Worm (Caenorhabditis elegans): ENCODE measurements around the gene hacd-1.

Gene hacd-1

ce11 chrV:1486031-1486430, 25.9 kb downstream of the hacd-1 start:
- no peak for TF ChIP-seq F44E2.7 (GFP tag; IDR thresholded peaks at IDR 0.05)
- no peak for TF ChIP-seq ceh-32 (tag; optimal IDR thresholded peaks at IDR 0.05; ENCODE audit: poor library complexity)
- TF ChIP-seq ZK337.2 (GFP tag; IDR thresholded peaks at IDR 0.05) = no peak
- TF ChIP-seq set-16 (GFP tag; IDR thresholded peaks at IDR 0.05) = no peak
- no peak for TF ChIP-seq spr-3 (GFP tag; optimal IDR thresholded peaks at IDR 0.05)
- TF ChIP-seq pha-4 (GFP tag; IDR thresholded peaks at IDR 0.05) = no peak
- TF ChIP-seq pha-4 (tag; optimal IDR thresholded peaks at IDR 0.05) = no peak
- TF ChIP-seq Y105C5A.15 (GFP tag; IDR thresholded peaks at IDR 0.05) = no peak
- TF ChIP-seq madf-9 (GFP tag; conservative IDR thresholded peaks at IDR 0.05) = no peak
- TF ChIP-seq fkh-10 (GFP tag; optimal IDR thresholded peaks at IDR 0.05) = peak; percentile 73
- peak; percentile 52 for TF ChIP-seq ces-1 (GFP tag; optimal IDR thresholded peaks at IDR 0.05)
- TF ChIP-seq ztf-11 (tag; optimal IDR thresholded peaks at IDR 0.05) = no peak

- TF ChIP-seq nhr-28 (tag; optimal IDR thresholded peaks at IDR 0.05) (no peak), nhr-48 (tag; optimal IDR thresholded peaks at IDR 0.05) (no peak), Y48G9A.11 (GFP tag; IDR thresholded peaks at IDR 0.05) (no peak), ztf-11 (tag; optimal IDR thresholded peaks at IDR 0.05) (no peak), unc-130 (GFP tag; optimal IDR thresholded peaks at IDR 0.05) (no peak), lin-39 (tag; optimal IDR thresholded peaks at IDR 0.05) (no peak), dmd-6 (GFP tag; IDR thresholded peaks at IDR 0.05) (no peak), lin-1 (GFP tag; IDR thresholded peaks at IDR 0.05) (no peak)
Observed at ce11 chrV:1487262-1487661, 27.1 kb downstream of the hacd-1 start.

ce11 chrV:1488642-1489041, 28.5 kb downstream of the hacd-1 start:
- TF ChIP-seq php-3 (GFP tag; IDR thresholded peaks at IDR 0.05) (no peak), nhr-42 (GFP tag; IDR thresholded peaks at IDR 0.05) (no peak), tra-1 (GFP tag; IDR thresholded peaks at IDR 0.05) (no peak), lin-29 (GFP tag; IDR thresholded peaks at IDR 0.05) (no peak), nhr-11 (tag; optimal IDR thresholded peaks at IDR 0.05) (peak; percentile 16)

- TF ChIP-seq nhr-28 (tag; optimal IDR thresholded peaks at IDR 0.05) = no peak
- no peak for TF ChIP-seq lsy-2 (tag; optimal IDR thresholded peaks at IDR 0.05)
- TF ChIP-seq nhr-6 (tag; optimal IDR thresholded peaks at IDR 0.05) = no peak
- no peak for TF ChIP-seq madf-5 (GFP tag; IDR thresholded peaks at IDR 0.05)
- no peak for TF ChIP-seq mdl-1 (tag; optimal IDR thresholded peaks at IDR 0.05)
- no peak for TF ChIP-seq tra-1 (GFP tag; IDR thresholded peaks at IDR 0.05)
- TF ChIP-seq zag-1 (tag; optimal IDR thresholded peaks at IDR 0.05) = no peak
- TF ChIP-seq lin-38 (GFP tag; IDR thresholded peaks at IDR 0.05) = no peak
- TF ChIP-seq nhr-102 (tag; optimal IDR thresholded peaks at IDR 0.05) = no peak
- no peak for TF ChIP-seq nhr-77 (tag; optimal IDR thresholded peaks at IDR 0.05)
- no peak for TF ChIP-seq Y105C5A.15 (GFP tag; IDR thresholded peaks at IDR 0.05)
- TF ChIP-seq Y75B8A.6 (GFP tag; IDR thresholded peaks at IDR 0.05) = no peak
- TF ChIP-seq mep-1 (tag; optimal IDR thresholded peaks at IDR 0.05) = no peak
- TF ChIP-seq nhr-111 (GFP tag; optimal IDR thresholded peaks at IDR 0.05) = no peak
- TF ChIP-seq nhr-42 (GFP tag; IDR thresholded peaks at IDR 0.05) = no peak
- no peak for TF ChIP-seq ceh-20 (GFP tag; IDR thresholded peaks at IDR 0.05)
- TF ChIP-seq nhr-237 (tag; optimal IDR thresholded peaks at IDR 0.05) = no peak
- TF ChIP-seq fos-1 (tag; optimal IDR thresholded peaks at IDR 0.05) = no peak
- no peak for TF ChIP-seq ceh-28 (tag; optimal IDR thresholded peaks at IDR 0.05)
- TF ChIP-seq gei-8 (GFP tag; optimal IDR thresholded peaks at IDR 0.05) = no peak
Observed at ce11 chrV:1491510-1491909, 31.3 kb downstream of the hacd-1 start, which contains the start of gene C38C3.6. C38C3.6 (minus strand) TSS chrV:1491610.

Data from whole organism, L4 larva.